Fruit fly (Drosophila melanogaster) whole organism, embryonic: ENCODE results near the gene dwg.

Experiments
- Abd-B ChIP-seq: fragments of 200-800 bp; sonication (Bioruptor generic); optimal IDR thresholded peaks from 2 replicates; lab custom pipeline; 2018; ENCODE audit warnings: missing biosample characterization, mild to moderate bottlenecking, missing genetic modification characterization, moderate library complexity
- CG1233 ChIP-seq: fragments of 200-800 bp; sonication (Bioruptor generic); optimal IDR thresholded peaks from 4 replicates; lab custom pipeline; 2018; ENCODE audit warnings: missing biosample characterization, mild to moderate bottlenecking, missing genetic modification characterization
- CG12744 ChIP-seq: fragments of 200-800 bp; sonication (Bioruptor generic); optimal IDR thresholded peaks from 2 replicates; lab custom pipeline; 2016; ENCODE audit warnings: missing biosample characterization, missing genetic modification characterization
- CG13894 ChIP-seq: fragments of 200-800 bp; sonication (Bioruptor generic); optimal IDR thresholded peaks from 3 replicates; lab custom pipeline; 2018; ENCODE audit warnings: missing biosample characterization, mild to moderate bottlenecking, missing genetic modification characterization, moderate library complexity
- CG15696 ChIP-seq: fragments of 200-800 bp; sonication (Bioruptor generic); optimal IDR thresholded peaks from 2 replicates; lab custom pipeline; 2019; ENCODE audit warnings: missing biosample characterization, mild to moderate bottlenecking, missing genetic modification characterization, moderate library complexity
- CG1603 ChIP-seq: fragments of 200-800 bp; sonication (Bioruptor generic); optimal IDR thresholded peaks from 2 replicates; lab custom pipeline; 2019; ENCODE audit warnings: missing biosample characterization, mild to moderate bottlenecking, missing genetic modification characterization, moderate library complexity
- CG16813 ChIP-seq: fragments of 200-800 bp; sonication (Bioruptor generic); IDR thresholded peaks from 3 replicates; pipeline ENCODE4 v1.3.6; 2022; ENCODE audit warnings: missing biosample characterization, missing genetic modification characterization; ENCODE audit not compliant: partially characterized antibody
- CG30020 ChIP-seq: fragments of 200-800 bp; optimal IDR thresholded peaks from 2 replicates; lab custom pipeline; 2019; ENCODE audit warnings: missing biosample characterization, mild to moderate bottlenecking, missing genetic modification characterization, moderate library complexity
- CG34224 ChIP-seq: fragments of 200-800 bp; sonication (Bioruptor generic); IDR thresholded peaks from 3 replicates; pipeline ENCODE4 v1.3.6; 2022; ENCODE audit warnings: missing biosample characterization, missing genetic modification characterization; ENCODE audit not compliant: partially characterized antibody
- CG34422 ChIP-seq: fragments of 200-800 bp; sonication (Bioruptor generic); IDR thresholded peaks from 3 replicates; pipeline ENCODE4 v1.3.6; 2022; ENCODE audit warnings: missing biosample characterization, missing genetic modification characterization
- CG4707 ChIP-seq: fragments of 200-800 bp; sonication (Bioruptor generic); optimal IDR thresholded peaks from 2 replicates; lab custom pipeline; 2018; ENCODE audit warnings: missing biosample characterization, mild to moderate bottlenecking, missing genetic modification characterization, moderate library complexity
- CG4730 ChIP-seq: fragments of 200-800 bp; sonication (Bioruptor generic); IDR thresholded peaks from 2 replicates; pipeline ENCODE4 v1.3.6; 2022; ENCODE audit warnings: missing biosample characterization, missing genetic modification characterization
- CG5953 ChIP-seq: fragments of 200-800 bp; sonication (Bioruptor generic); IDR thresholded peaks from 2 replicates; pipeline ENCODE4 v1.3.6; 2022; ENCODE audit warnings: missing biosample characterization, missing genetic modification characterization
- CG8281 ChIP-seq: fragments of 200-800 bp; sonication (Bioruptor generic); optimal IDR thresholded peaks from 2 replicates; lab custom pipeline; 2018; ENCODE audit warnings: missing biosample characterization, mild to moderate bottlenecking, missing genetic modification characterization, moderate library complexity
- Dll ChIP-seq: fragments of 200-800 bp; sonication (Bioruptor generic); IDR thresholded peaks from 4 replicates; pipeline ENCODE4 v1.3.6; 2022; ENCODE audit warnings: missing biosample characterization, missing genetic modification characterization; ENCODE audit not compliant: partially characterized antibody
- Drgx ChIP-seq: fragments of 200-800 bp; sonication (Bioruptor generic); IDR thresholded peaks from 2 replicates; pipeline ENCODE4 v1.3.6; 2022; ENCODE audit warnings: missing biosample characterization, missing genetic modification characterization
- E2f2 ChIP-seq: fragments of 200-800 bp; sonication (Bioruptor generic); IDR thresholded peaks from 2 replicates; pipeline ENCODE4 v1.3.6; 2022; ENCODE audit warnings: missing biosample characterization, missing genetic modification characterization
- HLHmδ ChIP-seq: fragments of 200-800 bp; sonication (Bioruptor generic); optimal IDR thresholded peaks from 2 replicates; lab custom pipeline; 2018; ENCODE audit warnings: missing biosample characterization, mild to moderate bottlenecking, missing genetic modification characterization, moderate library complexity
- Lhr ChIP-seq: fragments of 200-800 bp; sonication (Bioruptor generic); optimal IDR thresholded peaks from 3 replicates; lab custom pipeline; 2017; ENCODE audit warnings: mild to moderate bottlenecking, missing biosample characterization, missing genetic modification reagents, missing genetic modification characterization
- MBD-R2 ChIP-seq: fragments of 200-800 bp; sonication (Bioruptor generic); IDR thresholded peaks from 2 replicates; pipeline ENCODE4 v1.3.6; 2022; ENCODE audit warnings: missing biosample characterization, missing genetic modification characterization
- NK7.1 ChIP-seq: fragments of 200-800 bp; sonication (Bioruptor generic); optimal IDR thresholded peaks from 3 replicates; lab custom pipeline; 2016; ENCODE audit warnings: missing biosample characterization, missing genetic modification characterization
- Opbp ChIP-seq: fragments of 200-800 bp; sonication (Bioruptor generic); IDR thresholded peaks from 3 replicates; pipeline ENCODE4 v1.3.6; 2022; ENCODE audit warnings: missing biosample characterization, missing genetic modification characterization; ENCODE audit not compliant: partially characterized antibody
- Sox102F ChIP-seq: fragments of 200-800 bp; sonication (Bioruptor generic); optimal IDR thresholded peaks from 2 replicates; lab custom pipeline; 2018; ENCODE audit warnings: missing biosample characterization, mild to moderate bottlenecking, missing genetic modification characterization, moderate library complexity
- Spps ChIP-seq: fragments of 200-800 bp; sonication (Bioruptor generic); optimal IDR thresholded peaks from 2 replicates; lab custom pipeline; 2018; ENCODE audit warnings: missing biosample characterization, mild to moderate bottlenecking, missing genetic modification characterization
- Sry-β ChIP-seq: fragments of 200-800 bp; sonication (Bioruptor generic); optimal IDR thresholded peaks from 2 replicates; lab custom pipeline; 2018; ENCODE audit warnings: missing biosample characterization, mild to moderate bottlenecking, missing genetic modification characterization, moderate library complexity
- Taf1 ChIP-seq: fragments of 200-800 bp; sonication (Bioruptor generic); IDR thresholded peaks from 2 replicates; pipeline ENCODE4 v1.3.6; 2022; ENCODE audit warnings: missing biosample characterization, missing genetic modification characterization
- Trl ChIP-seq, 3 experiments: fragments of >200 bp in 2 of 3; fragments of 200-800 bp in 1 of 3; sonication (Bioruptor generic) in 1 of 3; optimal IDR thresholded peaks; 2 replicates in 1 of 3; 3 replicates in 2 of 3; lab custom pipeline; 2016 to 2017; ENCODE audit warnings: missing biosample characterization in 1 of 3, missing genetic modification characterization in 1 of 3
- YL-1 ChIP-seq: fragments of 200-800 bp; sonication (Bioruptor generic); optimal IDR thresholded peaks from 3 replicates; lab custom pipeline; 2017; ENCODE audit warnings: missing biosample characterization, mild to moderate bottlenecking, missing genetic modification characterization
- bsh ChIP-seq, 2 experiments: fragments of 200-800 bp; sonication (Bioruptor generic); optimal IDR thresholded peaks; 2 replicates each; lab custom pipeline; 2017 to 2018; ENCODE audit warnings: mild to moderate bottlenecking in 2 of 2, missing biosample characterization in 2 of 2, missing genetic modification characterization in 2 of 2, moderate library complexity in 1 of 2
- chif ChIP-seq, 2 experiments: fragments of 200-800 bp; sonication (Bioruptor generic); optimal IDR thresholded peaks; 3 replicates each; lab custom pipeline; 2016; ENCODE audit warnings: missing biosample characterization in 2 of 2, missing genetic modification characterization in 2 of 2
- crp ChIP-seq, 2 experiments: fragments of 200-800 bp; sonication (Bioruptor generic); optimal IDR thresholded peaks; 2 replicates in 1 of 2; 3 replicates in 1 of 2; lab custom pipeline; 2017; ENCODE audit warnings: missing biosample characterization in 2 of 2, missing genetic modification characterization in 2 of 2, mild to moderate bottlenecking in 1 of 2, moderate library complexity in 1 of 2
- emc ChIP-seq: fragments of 200-800 bp; sonication (Bioruptor generic); optimal IDR thresholded peaks from 2 replicates; lab custom pipeline; 2016; ENCODE audit warnings: missing biosample characterization, missing genetic modification characterization
- esg ChIP-seq: fragments of 200-800 bp; sonication (Bioruptor generic); conservative IDR thresholded peaks from 2 replicates; pipeline ENCODE4 v1.3.6; 2022; ENCODE audit warnings: missing biosample characterization, missing genetic modification characterization
- eve ChIP-seq, 2 experiments: fragments of >200 bp; optimal IDR thresholded peaks; 2 replicates each; lab custom pipeline; 2017; ENCODE audit warnings: missing biosample characterization in 2 of 2, missing genetic modification characterization in 2 of 2
- fd102C ChIP-seq: fragments of 200-800 bp; sonication (Bioruptor generic); optimal IDR thresholded peaks from 2 replicates; lab custom pipeline; 2018; ENCODE audit warnings: missing biosample characterization, mild to moderate bottlenecking, missing genetic modification characterization, moderate library complexity
- gcm ChIP-seq: fragments of 200-800 bp; sonication (Bioruptor generic); optimal IDR thresholded peaks from 2 replicates; lab custom pipeline; 2019; ENCODE audit warnings: missing biosample characterization, mild to moderate bottlenecking, missing genetic modification characterization, moderate library complexity
- gt ChIP-seq: fragments of 200-800 bp; sonication (Bioruptor generic); IDR thresholded peaks from 2 replicates; pipeline ENCODE4 v1.3.6; 2022; ENCODE audit warnings: missing biosample characterization, missing genetic modification characterization
- lov ChIP-seq, 2 experiments: fragments of 200-800 bp in 1 of 2; fragments of >200 bp in 1 of 2; sonication (Bioruptor generic) in 1 of 2; IDR thresholded peaks in 1 of 2; optimal IDR thresholded peaks in 1 of 2; 2 replicates in 1 of 2; 3 replicates in 1 of 2; pipeline versions ENCODE4 v1.3.6 to Lab custom; 2017 to 2022; ENCODE audit warnings: missing biosample characterization in 1 of 2, missing genetic modification characterization in 1 of 2
- nau ChIP-seq: fragments of 200-800 bp; sonication (Bioruptor generic); optimal IDR thresholded peaks from 3 replicates; lab custom pipeline; 2017; ENCODE audit warnings: missing biosample characterization, mild to moderate bottlenecking, missing genetic modification characterization, missing genetic modification reagents
- pan ChIP-seq, 4 experiments: fragments of >200 bp in 3 of 4; fragments of 200-800 bp in 1 of 4; sonication (Bioruptor generic) in 1 of 4; optimal IDR thresholded peaks in 3 of 4; IDR thresholded peaks in 1 of 4; 2 replicates each; pipeline versions ENCODE4 v1.3.6 to Lab custom; 2017 to 2022; ENCODE audit warnings: missing biosample characterization in 2 of 4, missing genetic modification characterization in 2 of 4, mixed read lengths in 1 of 4
- pfk ChIP-seq: fragments of 200-800 bp; sonication (Bioruptor generic); optimal IDR thresholded peaks from 2 replicates; lab custom pipeline; 2018; ENCODE audit warnings: missing biosample characterization, mild to moderate bottlenecking, missing genetic modification characterization, moderate library complexity
- pzg ChIP-seq: fragments of 200-800 bp; sonication (Bioruptor generic); optimal IDR thresholded peaks from 3 replicates; lab custom pipeline; 2018; ENCODE audit warnings: missing biosample characterization, mild to moderate bottlenecking, missing genetic modification characterization, moderate library complexity
- sc ChIP-seq, 3 experiments: fragments of >200 bp in 2 of 3; fragments of 200-800 bp in 1 of 3; sonication (Bioruptor generic) in 1 of 3; optimal IDR thresholded peaks; 2 replicates in 2 of 3; 3 replicates in 1 of 3; lab custom pipeline; 2017; ENCODE audit warnings: mild to moderate bottlenecking in 1 of 3, missing biosample characterization in 1 of 3, missing genetic modification characterization in 1 of 3, missing genetic modification reagents in 1 of 3
- ssp ChIP-seq: fragments of 200-800 bp; sonication (Bioruptor generic); IDR thresholded peaks from 2 replicates; pipeline ENCODE4 v1.3.6; 2022; ENCODE audit warnings: missing biosample characterization, missing genetic modification characterization
- tll ChIP-seq, 2 experiments: fragments of 200-800 bp in 1 of 2; fragments of >200 bp in 1 of 2; sonication (Bioruptor generic) in 1 of 2; optimal IDR thresholded peaks; 2 replicates each; lab custom pipeline; 2017 to 2019; ENCODE audit warnings: missing biosample characterization in 2 of 2, missing genetic modification characterization in 2 of 2, mild to moderate bottlenecking in 1 of 2, moderate library complexity in 1 of 2
- tna ChIP-seq: fragments of 200-800 bp; sonication (Bioruptor generic); IDR thresholded peaks from 2 replicates; pipeline ENCODE4 v1.3.6; 2022; ENCODE audit warnings: missing biosample characterization, missing genetic modification characterization; ENCODE audit not compliant: partially characterized antibody

Gene dwg

DNA sequence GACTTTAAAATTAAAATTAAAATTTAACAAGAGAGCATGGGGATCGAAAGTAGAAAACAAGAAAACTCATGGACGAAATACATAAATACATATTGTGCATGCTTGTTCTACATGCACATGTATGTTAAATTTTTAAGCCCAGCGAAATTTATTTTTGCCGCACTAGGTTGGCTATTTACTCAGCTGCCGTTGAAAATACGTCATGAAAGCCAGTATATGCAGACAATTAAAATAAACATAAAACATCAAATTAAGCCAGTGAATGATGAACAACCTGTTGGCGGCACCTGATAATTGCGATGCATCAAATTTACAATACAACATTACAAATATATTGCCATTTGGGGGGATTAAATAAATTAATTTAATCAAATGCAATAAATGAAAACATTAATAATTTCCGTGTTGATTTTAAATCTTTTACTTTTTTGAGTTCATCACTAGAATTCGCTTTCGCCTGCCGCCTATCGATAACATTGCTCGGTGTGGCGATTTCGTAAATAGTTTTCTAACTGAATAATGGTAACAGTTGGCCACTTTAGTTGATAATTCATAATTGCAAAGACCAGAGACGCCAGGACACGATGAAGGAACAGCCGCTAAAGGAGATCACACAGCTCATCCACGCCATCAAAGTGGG lies 23.2 kb upstream of the dwg start, which contains the start of gene eIF2Bbeta (continued):
- TF ChIP-seq Taf1 (GFP tag; lab: Robert Waterston, UW), result no peak
- TF ChIP-seq eve (GFP tag; optimal IDR thresholded peaks at IDR 0.05; lab: Kevin White, UChicago), result no peak
- no peak for TF ChIP-seq bsh (GFP tag; optimal IDR thresholded peaks at IDR 0.05; lab: Kevin White, UChicago)
- no peak for TF ChIP-seq Abd-B (GFP tag; lab: Kevin White, UChicago)
- no peak for TF ChIP-seq CG8281 (tag; lab: Kevin White, UChicago)
- TF ChIP-seq Dll, result 0 out of 4 replicates have a peak, but pooled peaks have one; percentile 30
- TF ChIP-seq pfk (GFP tag; lab: Kevin White, UChicago), result no peak
- TF ChIP-seq ssp (GFP tag; lab: Robert Waterston, UW), result no peak
- TF ChIP-seq lov (optimal IDR thresholded peaks at IDR 0.05; lab: Kevin White, UChicago), result no peak
- no peak for TF ChIP-seq lov (GFP tag; IDR thresholded peaks at IDR 0.05; lab: Robert Waterston, UW)
- TF ChIP-seq nau (GFP tag; lab: Kevin White, UChicago), result no peak
- TF ChIP-seq chif (GFP tag; optimal IDR thresholded peaks at IDR 0.05; lab: Kevin White, UChicago), result no peak
- peak; percentile 5 for TF ChIP-seq CG1603 (tag; lab: Kevin White, UChicago)
- no peak for TF ChIP-seq gt (GFP tag; lab: Robert Waterston, UW)
- TF ChIP-seq pan (optimal IDR thresholded peaks at IDR 0.05; lab: Kevin White, UChicago), result no peak
- TF ChIP-seq pan (GFP tag; optimal IDR thresholded peaks at IDR 0.05 in 1 of 2, IDR thresholded peaks at IDR 0.05 in 1 of 2), result peak in 1 of 2 experiments; percentile 9
- no peak for TF ChIP-seq Spps (tag; lab: Kevin White, UChicago)
- TF ChIP-seq E2f2 (GFP tag; lab: Robert Waterston, UW), result no peak
- no peak for TF ChIP-seq crp (GFP tag; optimal IDR thresholded peaks at IDR 0.05; lab: Kevin White, UChicago)
- TF ChIP-seq CG1233 (GFP tag; lab: Kevin White, UChicago), result no peak
- no peak for TF ChIP-seq Lhr
- TF ChIP-seq emc (GFP tag; lab: Kevin White, UChicago), result no peak
- TF ChIP-seq CG34422 (GFP tag; lab: Robert Waterston, UW), result no peak
- no peak for TF ChIP-seq fd102C (GFP tag; lab: Kevin White, UChicago)
- 0 out of 2 replicates have a peak, but pooled peaks have one; percentile 14 for TF ChIP-seq esg (GFP tag; lab: Robert Waterston, UW)
- TF ChIP-seq tll (GFP tag; optimal IDR thresholded peaks at IDR 0.05; lab: Kevin White, UChicago), result no peak
- TF ChIP-seq YL-1, result no peak
- TF ChIP-seq CG5953 (GFP tag; lab: Robert Waterston, UW), result no peak
- TF ChIP-seq sc (optimal IDR thresholded peaks at IDR 0.05; lab: Kevin White, UChicago), result no peak
- no peak for TF ChIP-seq sc (GFP tag; optimal IDR thresholded peaks at IDR 0.05; lab: Kevin White, UChicago)
- TF ChIP-seq Opbp (GFP tag; lab: Robert Waterston, UW), result no peak
- TF ChIP-seq CG4707 (GFP tag; lab: Kevin White, UChicago), result no peak
- TF ChIP-seq pzg (GFP tag; lab: Kevin White, UChicago), result peak; percentile 4
- no peak for TF ChIP-seq HLHmδ (GFP tag; lab: Kevin White, UChicago)
- TF ChIP-seq CG16813 (GFP tag; lab: Robert Waterston, UW), result no peak
- TF ChIP-seq gcm (GFP tag; lab: Kevin White, UChicago), result no peak
- peak; percentile 87 for TF ChIP-seq Sry-β (GFP tag; lab: Kevin White, UChicago)
- TF ChIP-seq CG34224 (GFP tag; lab: Robert Waterston, UW), result no peak
- TF ChIP-seq NK7.1 (GFP tag; lab: Kevin White, UChicago), result no peak
- no peak for TF ChIP-seq CG12744
- TF ChIP-seq tna (GFP tag; lab: Robert Waterston, UW), result no peak
- no peak for TF ChIP-seq Drgx (GFP tag; lab: Robert Waterston, UW)
- peak; percentile 44; the same call in 1 of the 2 replicates for TF ChIP-seq MBD-R2 (GFP tag; lab: Robert Waterston, UW)
- no peak for TF ChIP-seq Sox102F (GFP tag; lab: Kevin White, UChicago)
- no peak for TF ChIP-seq CG15696 (tag; lab: Kevin White, UChicago)
- no peak for TF ChIP-seq CG30020 (tag; lab: Kevin White, UChicago)
- no peak for TF ChIP-seq CG13894 (tag; lab: Kevin White, UChicago)
- no peak for TF ChIP-seq Trl (optimal IDR thresholded peaks at IDR 0.05; lab: Kevin White, UChicago)
- TF ChIP-seq Trl (GFP tag; optimal IDR thresholded peaks at IDR 0.05; lab: Kevin White, UChicago), result no peak
- TF ChIP-seq CG4730 (GFP tag; lab: Robert Waterston, UW), result no peak
